Fruit fly (Drosophila melanogaster) whole organism, embryonic: ENCODE measurements around the gene CG42554.

Experiments
- Awh ChIP-seq: fragments of 200-800 bp; sonication (Bioruptor generic); IDR thresholded peaks from 2 replicates; pipeline ENCODE4, ENCODE4 v1.3.6; 2022; ENCODE audit warnings: missing biosample characterization, missing genetic modification characterization
- CG10654 ChIP-seq: fragments of 200-800 bp; sonication (Bioruptor generic); optimal IDR thresholded peaks from 2 replicates; lab custom pipeline; 2016; ENCODE audit warnings: missing biosample characterization, missing genetic modification characterization
- CG11093 ChIP-seq: fragments of 200-800 bp; sonication (Bioruptor generic); IDR thresholded peaks from 3 replicates; pipeline ENCODE4 v1.3.6; 2022; ENCODE audit warnings: missing biosample characterization, missing genetic modification characterization
- CG11695 ChIP-seq: fragments of 200-800 bp; sonication (Bioruptor generic); IDR thresholded peaks from 3 replicates; pipeline ENCODE4 v1.3.6; 2022; ENCODE audit warnings: missing biosample characterization, missing genetic modification characterization
- CG12104 ChIP-seq: fragments of 200-800 bp; sonication (Bioruptor generic); optimal IDR thresholded peaks from 3 replicates; lab custom pipeline; 2016; ENCODE audit warnings: missing biosample characterization, missing genetic modification characterization
- CG12659 ChIP-seq: fragments of 200-800 bp; sonication (Bioruptor generic); optimal IDR thresholded peaks from 3 replicates; lab custom pipeline; 2017; ENCODE audit warnings: mild to moderate bottlenecking, missing biosample characterization, missing genetic modification reagents, missing genetic modification characterization
- CG15479 ChIP-seq: fragments of 200-800 bp; sonication (Bioruptor generic); optimal IDR thresholded peaks from 3 replicates; lab custom pipeline; 2019; ENCODE audit warnings: missing biosample characterization, mild to moderate bottlenecking, missing genetic modification characterization, moderate library complexity
- CG17186 ChIP-seq: fragments of 200-800 bp; sonication (Bioruptor generic); optimal IDR thresholded peaks from 3 replicates; lab custom pipeline; 2017; ENCODE audit warnings: missing biosample characterization, missing genetic modification reagents, missing genetic modification characterization
- CG2116 ChIP-seq: fragments of 200-800 bp; sonication (Bioruptor generic); optimal IDR thresholded peaks from 3 replicates; lab custom pipeline; 2018; ENCODE audit warnings: missing biosample characterization, mild to moderate bottlenecking, missing genetic modification characterization
- CG30431 ChIP-seq: fragments of 200-800 bp; sonication (Bioruptor generic); optimal IDR thresholded peaks from 2 replicates; lab custom pipeline; 2017; ENCODE audit warnings: missing biosample characterization, missing genetic modification characterization
- CG4282 ChIP-seq: fragments of 200-800 bp; sonication (Bioruptor generic); optimal IDR thresholded peaks from 2 replicates; lab custom pipeline; 2016; ENCODE audit warnings: missing biosample characterization, missing genetic modification characterization
- CG6654 ChIP-seq: fragments of 200-800 bp; sonication (Bioruptor generic); optimal IDR thresholded peaks from 2 replicates; lab custom pipeline; 2017; ENCODE audit warnings: missing biosample characterization, mild to moderate bottlenecking, missing genetic modification characterization
- CG7357 ChIP-seq: fragments of 200-800 bp; sonication (Bioruptor generic); IDR thresholded peaks from 3 replicates; pipeline ENCODE4 v1.3.6; 2022; ENCODE audit warnings: missing biosample characterization, missing genetic modification characterization
- CG7839 ChIP-seq: fragments of 200-800 bp; sonication (Bioruptor generic); optimal IDR thresholded peaks from 3 replicates; lab custom pipeline; 2018; ENCODE audit warnings: missing biosample characterization, mild to moderate bottlenecking, missing genetic modification characterization, moderate library complexity
- CG7963 ChIP-seq: fragments of 200-800 bp; sonication (Bioruptor generic); IDR thresholded peaks from 3 replicates; pipeline ENCODE4 v1.3.6; 2022; ENCODE audit warnings: missing biosample characterization, missing genetic modification characterization; ENCODE audit not compliant: partially characterized antibody
- CG8290 ChIP-seq, 3 experiments: fragments of 200-800 bp; sonication (Bioruptor generic); optimal IDR thresholded peaks; 2 replicates each; lab custom pipeline; 2016 to 2019; ENCODE audit warnings: missing biosample characterization in 3 of 3, missing genetic modification characterization in 3 of 3, mild to moderate bottlenecking in 2 of 3, moderate library complexity in 1 of 3
- CG8478 ChIP-seq: fragments of >200 bp; optimal IDR thresholded peaks from 2 replicates; lab custom pipeline; 2018
- CG8944 ChIP-seq: fragments of 200-800 bp; sonication (Bioruptor generic); optimal IDR thresholded peaks from 3 replicates; lab custom pipeline; 2016; ENCODE audit warnings: missing biosample characterization, missing genetic modification characterization
- CG9215 ChIP-seq: fragments of 200-800 bp; sonication (Bioruptor generic); IDR thresholded peaks from 2 replicates; pipeline ENCODE4 v1.3.6; 2022; ENCODE audit warnings: missing biosample characterization, missing genetic modification characterization
- CG9797 ChIP-seq: fragments of 200-800 bp; sonication (Bioruptor generic); optimal IDR thresholded peaks from 3 replicates; lab custom pipeline; 2018; ENCODE audit warnings: missing biosample characterization, mild to moderate bottlenecking, missing genetic modification characterization
- Dip2 ChIP-seq: fragments of 200-800 bp; sonication (Bioruptor generic); IDR thresholded peaks from 2 replicates; pipeline ENCODE4 v1.3.6; 2022; ENCODE audit warnings: missing biosample characterization, missing genetic modification characterization
- E2f2 ChIP-seq: fragments of 200-800 bp; sonication (Bioruptor generic); IDR thresholded peaks from 2 replicates; pipeline ENCODE4 v1.3.6; 2022; ENCODE audit warnings: missing biosample characterization, missing genetic modification characterization
- Ets65A ChIP-seq: fragments of 200-800 bp; sonication (Bioruptor generic); peaks from one replicate; lab custom pipeline; 2016; ENCODE audit warnings: missing biosample characterization, missing genetic modification characterization
- Fer2 ChIP-seq: fragments of 200-800 bp; sonication (Bioruptor generic); optimal IDR thresholded peaks from 2 replicates; lab custom pipeline; 2018; ENCODE audit warnings: missing biosample characterization, mild to moderate bottlenecking, missing genetic modification characterization, moderate library complexity
- Hmr ChIP-seq: fragments of 200-800 bp; sonication (Bioruptor generic); optimal IDR thresholded peaks from 3 replicates; lab custom pipeline; 2017; ENCODE audit warnings: mild to moderate bottlenecking, missing biosample characterization, missing genetic modification reagents, missing genetic modification characterization
- Mrtf ChIP-seq: fragments of 200-800 bp; sonication (Bioruptor generic); IDR thresholded peaks from 3 replicates; pipeline ENCODE4 v1.3.6; 2022; ENCODE audit warnings: missing biosample characterization, missing genetic modification characterization
- NC2β ChIP-seq: fragments of 200-800 bp; sonication (Bioruptor generic); optimal IDR thresholded peaks from 2 replicates; lab custom pipeline; 2016; ENCODE audit warnings: missing biosample characterization, missing genetic modification characterization
- NK7.1 ChIP-seq: fragments of 200-800 bp; sonication (Bioruptor generic); optimal IDR thresholded peaks from 3 replicates; lab custom pipeline; 2016; ENCODE audit warnings: missing biosample characterization, missing genetic modification characterization
- Usf ChIP-seq: fragments of 200-800 bp; sonication (Bioruptor generic); optimal IDR thresholded peaks from 2 replicates; lab custom pipeline; 2017; ENCODE audit warnings: missing genotype, missing biosample characterization, missing genetic modification characterization
- ash1 ChIP-seq: fragments of 200-800 bp; sonication (Bioruptor generic); optimal IDR thresholded peaks from 2 replicates; lab custom pipeline; 2018; ENCODE audit warnings: missing biosample characterization, mild to moderate bottlenecking, missing genetic modification characterization
- chm ChIP-seq: fragments of 200-800 bp; sonication (Bioruptor generic); IDR thresholded peaks from 2 replicates; pipeline ENCODE4 v1.3.6; 2022; ENCODE audit warnings: missing biosample characterization, missing genetic modification characterization
- dan ChIP-seq: fragments of 200-800 bp; sonication (Bioruptor generic); IDR thresholded peaks from 2 replicates; pipeline ENCODE4 v1.3.6; 2022; ENCODE audit warnings: missing biosample characterization, missing genetic modification characterization
- dmrt11E ChIP-seq: fragments of 200-800 bp; sonication (Bioruptor generic); optimal IDR thresholded peaks from 3 replicates; lab custom pipeline; 2018; ENCODE audit warnings: missing biosample characterization, mild to moderate bottlenecking, missing genetic modification characterization, moderate library complexity
- eve ChIP-seq, 2 experiments: fragments of >200 bp; optimal IDR thresholded peaks; 2 replicates each; lab custom pipeline; 2017; ENCODE audit warnings: missing biosample characterization in 2 of 2, missing genetic modification characterization in 2 of 2
- fd96Cb ChIP-seq: fragments of 200-800 bp; sonication (Bioruptor generic); optimal IDR thresholded peaks from 2 replicates; lab custom pipeline; 2018; ENCODE audit warnings: missing biosample characterization, mild to moderate bottlenecking, missing genetic modification characterization, moderate library complexity
- gem ChIP-seq: fragments of 200-800 bp; sonication (Bioruptor generic); optimal IDR thresholded peaks from 2 replicates; lab custom pipeline; 2019; ENCODE audit warnings: missing biosample characterization, mild to moderate bottlenecking, missing genetic modification characterization, moderate library complexity
- hb ChIP-seq: fragments of 200-800 bp; sonication (Bioruptor generic); IDR thresholded peaks from 3 replicates; pipeline ENCODE4 v1.3.6; 2022; ENCODE audit warnings: missing biosample characterization, missing genetic modification characterization; ENCODE audit not compliant: partially characterized antibody
- hbn ChIP-seq: fragments of 200-800 bp; sonication (Bioruptor generic); IDR thresholded peaks from 2 replicates; pipeline ENCODE4 v1.3.6; 2022; ENCODE audit warnings: missing biosample characterization, missing genetic modification characterization; ENCODE audit not compliant: partially characterized antibody
- ind ChIP-seq: fragments of 200-800 bp; sonication (Bioruptor generic); optimal IDR thresholded peaks from 3 replicates; lab custom pipeline; 2016; ENCODE audit warnings: missing biosample characterization, missing genetic modification characterization
- jigr1 ChIP-seq: fragments of 200-800 bp; sonication (Bioruptor generic); IDR thresholded peaks from 3 replicates; pipeline ENCODE4 v1.3.6; 2022; ENCODE audit warnings: missing biosample characterization, missing genetic modification characterization
- jing ChIP-seq: fragments of 200-800 bp; sonication (Bioruptor generic); optimal IDR thresholded peaks from 2 replicates; lab custom pipeline; 2018; ENCODE audit warnings: missing biosample characterization, mild to moderate bottlenecking, missing genetic modification characterization
- nom ChIP-seq: fragments of 200-800 bp; sonication (Bioruptor generic); optimal IDR thresholded peaks from 2 replicates; lab custom pipeline; 2017; ENCODE audit warnings: missing biosample characterization, missing genetic modification characterization, mild to moderate bottlenecking, moderate library complexity, missing genetic modification reagents
- pho ChIP-seq: fragments of 200-800 bp; sonication (Bioruptor generic); optimal IDR thresholded peaks from 2 replicates; lab custom pipeline; 2016; ENCODE audit warnings: missing biosample characterization, missing genetic modification characterization
- ranshi ChIP-seq: fragments of 200-800 bp; sonication (Bioruptor generic); IDR thresholded peaks from 2 replicates; pipeline ENCODE4 v1.3.6; 2022; ENCODE audit warnings: missing biosample characterization, missing genetic modification characterization
- sens-2 ChIP-seq: fragments of 200-800 bp; sonication (Bioruptor generic); IDR thresholded peaks from 2 replicates; pipeline ENCODE4 v1.3.6; 2022; ENCODE audit warnings: missing biosample characterization, missing genetic modification characterization
- sisA ChIP-seq: fragments of 200-800 bp; sonication (Bioruptor generic); IDR thresholded peaks from 2 replicates; pipeline ENCODE4 v1.3.6; 2022; ENCODE audit warnings: missing biosample characterization, missing genetic modification characterization
- stc ChIP-seq: fragments of 200-800 bp; sonication (Bioruptor generic); IDR thresholded peaks from 2 replicates; pipeline ENCODE4 v1.3.6; 2022; ENCODE audit warnings: missing biosample characterization, missing genetic modification characterization
- tio ChIP-seq: fragments of 200-800 bp; sonication (Bioruptor generic); optimal IDR thresholded peaks from 2 replicates; lab custom pipeline; 2017; ENCODE audit warnings: missing biosample characterization, missing genetic modification characterization, inconsistent platforms
- trh ChIP-seq: fragments of 200-800 bp; sonication (Bioruptor generic); optimal IDR thresholded peaks from 2 replicates; lab custom pipeline; 2016; ENCODE audit warnings: missing biosample characterization, missing genetic modification characterization

CG42554 gene

DNA sequence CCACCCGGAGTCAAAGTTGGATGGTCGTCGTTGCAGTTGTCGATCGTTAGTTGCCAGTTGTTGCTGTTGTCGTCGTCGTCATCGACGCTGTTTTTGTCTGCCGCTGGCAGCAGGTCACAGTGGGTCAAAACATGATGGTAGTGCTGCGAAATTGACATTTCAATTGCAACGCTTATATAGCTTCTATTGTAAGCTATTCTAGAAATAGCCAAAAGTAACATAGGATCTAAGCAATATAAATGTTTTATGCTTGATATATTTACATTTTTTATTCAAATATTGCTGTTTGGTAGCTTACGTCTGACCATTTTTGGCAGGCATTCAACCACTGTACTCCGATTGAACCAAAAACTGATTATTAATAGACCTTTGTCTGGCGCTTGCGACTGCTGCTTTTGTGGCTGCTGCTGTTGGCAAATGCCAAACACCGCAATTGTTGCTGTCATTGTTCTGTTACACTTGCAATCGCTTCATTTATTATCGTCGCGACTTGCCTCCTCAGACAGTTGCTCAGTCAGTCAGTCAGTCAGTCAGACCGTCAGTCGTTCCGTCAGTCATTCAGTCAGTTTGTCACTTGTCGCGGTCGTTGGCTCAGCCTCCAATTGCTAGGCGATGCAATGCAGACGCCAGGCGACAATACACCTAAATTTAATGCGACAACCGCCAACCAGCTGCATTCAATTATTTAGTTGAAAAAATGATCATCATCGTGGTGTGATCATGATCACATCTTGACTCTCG lies 44.1 kb upstream of the CG42554 start (continued):
- TF ChIP-seq NC2β (GFP tag; lab: Kevin White, UChicago) (peak; percentile 41), Hmr (peak; percentile 8), Dip2 (GFP tag; lab: Robert Waterston, UW) (no peak), dmrt11E (tag; lab: Kevin White, UChicago) (peak; percentile 73), chm (GFP tag; lab: Robert Waterston, UW) (no peak), jigr1 (no peak), Awh (no peak; the same call in 1 of the 2 replicates), pho (GFP tag; lab: Kevin White, UChicago) (no peak), CG7839 (peak; percentile 65), ind (peak; percentile 33), nom (GFP tag; lab: Kevin White, UChicago) (no peak), trh (GFP tag; lab: Kevin White, UChicago) (no peak), ranshi (GFP tag; lab: Robert Waterston, UW) (peak; percentile 38; the same call in 1 of the 2 replicates), Fer2 (tag; lab: Kevin White, UChicago) (no peak), E2f2 (GFP tag; lab: Robert Waterston, UW) (0 out of 2 replicates have a peak, but pooled peaks have one; percentile 38), eve (GFP tag; optimal IDR thresholded peaks at IDR 0.05; lab: Kevin White, UChicago) (peak in 1 of 2 experiments; percentile 78), CG8478 (no peak), Mrtf (GFP tag; lab: Robert Waterston, UW) (0 out of 3 replicates have a peak, but pooled peaks have one; percentile 45), CG6654 (GFP tag; lab: Kevin White, UChicago) (peak; percentile 28), ash1 (GFP tag; lab: Kevin White, UChicago) (no peak), CG17186 (GFP tag; lab: Kevin White, UChicago) (no peak), hbn (GFP tag; lab: Robert Waterston, UW) (no peak), stc (GFP tag; lab: Robert Waterston, UW) (peak; percentile 60; the same call in 1 of the 2 replicates), sens-2 (GFP tag; lab: Robert Waterston, UW) (no peak), CG12104 (no peak), Usf (GFP tag; lab: Kevin White, UChicago) (no peak), CG7357 (GFP tag; lab: Robert Waterston, UW) (peak; percentile 43; the same call in 1 of the 3 replicates), CG11093 (GFP tag; lab: Robert Waterston, UW) (peak; percentile 57; the same call in 1 of the 3 replicates), CG15479 (GFP tag; lab: Kevin White, UChicago) (no peak), CG9215 (peak; percentile 35; the same call in 1 of the 2 replicates), CG7963 (GFP tag; lab: Robert Waterston, UW) (no peak), jing (GFP tag; lab: Kevin White, UChicago) (peak; percentile 44), NK7.1 (no peak), CG2116 (GFP tag; lab: Kevin White, UChicago) (peak; percentile 19), Ets65A (peak; percentile 91), CG8944 (no peak), CG12659 (peak; percentile 35), CG11695 (GFP tag; lab: Robert Waterston, UW) (peak; percentile 67; the same call in 2 of the 3 replicates), dan (GFP tag; lab: Robert Waterston, UW) (no peak), CG10654 (peak; percentile 11), CG8290 (GFP tag; optimal IDR thresholded peaks at IDR 0.05; lab: Kevin White, UChicago) (peak; percentile 25), CG8290 (tag; optimal IDR thresholded peaks at IDR 0.05; lab: Kevin White, UChicago) (no peak), sisA (GFP tag; lab: Robert Waterston, UW) (peak; percentile 56; the same call in 1 of the 2 replicates), fd96Cb (peak; percentile 61), gem (tag; lab: Kevin White, UChicago) (peak; percentile 80), hb (GFP tag; lab: Robert Waterston, UW) (peak; percentile 73; the same call in 2 of the 3 replicates), CG4282 (GFP tag; lab: Kevin White, UChicago) (peak; percentile 29), CG9797 (GFP tag; lab: Kevin White, UChicago) (no peak), CG30431 (GFP tag; lab: Kevin White, UChicago) (peak; percentile 38), tio (GFP tag; lab: Kevin White, UChicago) (peak; percentile 48)
